Worm (Caenorhabditis elegans) whole organism, mixed stage, embryonic: ENCODE data around the gene pitr-1.

Experiments used
- blmp-1 ChIP-seq: fragments of 150-350 bp; optimal IDR thresholded peaks from 2 replicates; lab custom pipeline; 2014; ENCODE audit warnings: missing biosample characterization, missing genetic modification characterization
- ceh-43 ChIP-seq: fragments of 200-800 bp; sonication (Bioruptor generic); optimal IDR thresholded peaks from 2 replicates; lab custom pipeline; 2018; ENCODE audit warnings: mild to moderate bottlenecking, missing genetic modification characterization, moderate library complexity, missing compliant biosample characterization
- ces-1 ChIP-seq: fragments of 150-350 bp; optimal IDR thresholded peaks from 2 replicates; lab custom pipeline; 2014; ENCODE audit warnings: missing biosample characterization, missing genetic modification reagents, missing genetic modification characterization
- cnd-1 ChIP-seq: fragments of 200-800 bp; sonication (Bioruptor generic); optimal IDR thresholded peaks from 2 replicates; lab custom pipeline; 2018; ENCODE audit warnings: mild to moderate bottlenecking, missing genetic modification characterization, missing compliant biosample characterization
- elt-1 ChIP-seq: sonication (generic microtip); optimal IDR thresholded peaks from 2 replicates; lab custom pipeline; 2017; ENCODE audit warnings: missing genetic modification characterization, mild to moderate bottlenecking, missing compliant biosample characterization, antibody characterized with exemption, moderate library complexity, borderline replicate concordance; ENCODE audit not compliant: insufficient read depth
- elt-3 ChIP-seq: fragments of 150-350 bp; optimal IDR thresholded peaks from 2 replicates; lab custom pipeline; 2014; ENCODE audit warnings: missing biosample characterization, missing genetic modification characterization
- flh-1 ChIP-seq: fragments of 200-800 bp; sonication (Bioruptor generic); optimal IDR thresholded peaks from 2 replicates; lab custom pipeline; 2018; ENCODE audit warnings: mild to moderate bottlenecking, missing genetic modification characterization, moderate library complexity, missing compliant biosample characterization
- ham-2 ChIP-seq: fragments of 200-800 bp; sonication (Bioruptor generic); optimal IDR thresholded peaks from 2 replicates; lab custom pipeline; 2018; ENCODE audit warnings: mild to moderate bottlenecking, missing genetic modification characterization, missing compliant biosample characterization
- hlh-1 ChIP-seq: fragments of 150-350 bp; optimal IDR thresholded peaks from 2 replicates; lab custom pipeline; 2014; ENCODE audit warnings: missing biosample characterization, missing genetic modification reagents, missing genetic modification characterization
- lin-13 ChIP-seq: fragments of 150-350 bp; optimal IDR thresholded peaks from 2 replicates; lab custom pipeline; 2014; ENCODE audit warnings: missing biosample characterization, missing genetic modification characterization
- lin-32 ChIP-seq: fragments of 200-800 bp; sonication (Bioruptor generic); optimal IDR thresholded peaks from 2 replicates; lab custom pipeline; 2018; ENCODE audit warnings: mild to moderate bottlenecking, missing genetic modification characterization, missing compliant biosample characterization
- lsy-2 ChIP-seq: fragments of 150-350 bp; optimal IDR thresholded peaks from 2 replicates; lab custom pipeline; 2014; ENCODE audit warnings: missing biosample characterization, missing genetic modification characterization
- mab-5 ChIP-seq: fragments of 150-350 bp; optimal IDR thresholded peaks from 2 replicates; lab custom pipeline; 2014; ENCODE audit warnings: missing biosample characterization, missing genetic modification characterization
- mep-1 ChIP-seq: fragments of 150-350 bp; optimal IDR thresholded peaks from 2 replicates; lab custom pipeline; 2017; ENCODE audit warnings: missing biosample characterization, missing genetic modification reagents, missing genetic modification characterization, inconsistent platforms
- mls-2 ChIP-seq: sonication (generic microtip); optimal IDR thresholded peaks from 2 replicates; lab custom pipeline; 2016; ENCODE audit warnings: mild to moderate bottlenecking, missing genetic modification characterization, moderate library complexity, missing compliant biosample characterization
- nhr-237 ChIP-seq: fragments of 150-350 bp; optimal IDR thresholded peaks from 2 replicates; lab custom pipeline; 2014; ENCODE audit warnings: missing biosample characterization, missing genetic modification characterization
- nhr-76 ChIP-seq: sonication (generic microtip); optimal IDR thresholded peaks from 2 replicates; lab custom pipeline; 2017; ENCODE audit warnings: missing biosample characterization, missing genetic modification characterization
- pha-4 ChIP-seq: fragments of 150-350 bp; optimal IDR thresholded peaks from 2 replicates; lab custom pipeline; 2018; ENCODE audit warnings: missing biosample characterization, missing genetic modification reagents, missing genetic modification characterization
- sem-2 ChIP-seq: fragments of 200-800 bp; sonication (Bioruptor generic); optimal IDR thresholded peaks from 2 replicates; lab custom pipeline; 2018; ENCODE audit warnings: mild to moderate bottlenecking, missing genetic modification characterization, missing compliant biosample characterization
- snpc-4 ChIP-seq: fragments of 150-350 bp; optimal IDR thresholded peaks from 2 replicates; lab custom pipeline; 2014; ENCODE audit warnings: missing biosample characterization, missing genetic modification characterization
- sptf-1 ChIP-seq: sonication (generic microtip); optimal IDR thresholded peaks from 2 replicates; lab custom pipeline; 2017; ENCODE audit warnings: mild to moderate bottlenecking, missing genetic modification characterization, moderate library complexity, missing compliant biosample characterization
- tbx-8 ChIP-seq: fragments of 200-800 bp; sonication (Bioruptor generic); optimal IDR thresholded peaks from 2 replicates; lab custom pipeline; 2018; ENCODE audit warnings: mild to moderate bottlenecking, missing genetic modification characterization, moderate library complexity, missing compliant biosample characterization
- unc-120 ChIP-seq: sonication (generic microtip); optimal IDR thresholded peaks from 2 replicates; lab custom pipeline; 2017; ENCODE audit warnings: missing genetic modification characterization, missing compliant biosample characterization; ENCODE audit not compliant: poor library complexity, severe bottlenecking
- unc-62 ChIP-seq: fragments of 150-350 bp; optimal IDR thresholded peaks from 2 replicates; lab custom pipeline; 2014; ENCODE audit warnings: missing biosample characterization, missing genetic modification reagents, missing genetic modification characterization
- zip-8 ChIP-seq: fragments of 150-350 bp; optimal IDR thresholded peaks from 2 replicates; lab custom pipeline; 2014; ENCODE audit warnings: missing biosample characterization, missing genetic modification characterization
- ztf-11 ChIP-seq: fragments of 150-350 bp; optimal IDR thresholded peaks from 2 replicates; lab custom pipeline; 2014; ENCODE audit warnings: missing biosample characterization, missing genetic modification characterization

The pitr-1 gene

DNA sequence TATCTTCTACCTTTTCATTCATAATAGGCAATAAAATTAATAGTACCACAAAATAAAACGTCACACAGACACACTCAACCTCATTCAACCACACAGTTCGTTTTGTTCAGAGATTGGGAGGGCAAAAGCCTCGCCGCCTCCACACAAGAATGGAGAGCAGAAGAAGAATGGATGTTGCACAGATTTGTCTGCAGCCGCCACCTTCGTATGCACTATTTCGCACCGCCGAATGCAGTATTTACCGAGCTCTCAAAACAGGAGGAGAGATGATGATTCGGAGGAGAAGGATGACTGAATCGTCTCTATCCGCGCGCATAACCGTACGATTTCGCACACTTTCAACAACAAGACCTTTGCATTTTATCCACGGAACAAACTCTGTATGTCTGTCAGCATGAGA lies 3.6 kb downstream of the pitr-1 start:
- TF ChIP-seq cnd-1 (peak; percentile 18), snpc-4 (tag; lab: Kevin White, UChicago) (no peak), ham-2 (GFP tag; lab: Kevin White, UChicago) (no peak), zip-8 (no peak), elt-1 (tag; lab: Kevin White, UChicago) (no peak)
- TF ChIP-seq, all 35 proteins: peak for 1

DNA sequence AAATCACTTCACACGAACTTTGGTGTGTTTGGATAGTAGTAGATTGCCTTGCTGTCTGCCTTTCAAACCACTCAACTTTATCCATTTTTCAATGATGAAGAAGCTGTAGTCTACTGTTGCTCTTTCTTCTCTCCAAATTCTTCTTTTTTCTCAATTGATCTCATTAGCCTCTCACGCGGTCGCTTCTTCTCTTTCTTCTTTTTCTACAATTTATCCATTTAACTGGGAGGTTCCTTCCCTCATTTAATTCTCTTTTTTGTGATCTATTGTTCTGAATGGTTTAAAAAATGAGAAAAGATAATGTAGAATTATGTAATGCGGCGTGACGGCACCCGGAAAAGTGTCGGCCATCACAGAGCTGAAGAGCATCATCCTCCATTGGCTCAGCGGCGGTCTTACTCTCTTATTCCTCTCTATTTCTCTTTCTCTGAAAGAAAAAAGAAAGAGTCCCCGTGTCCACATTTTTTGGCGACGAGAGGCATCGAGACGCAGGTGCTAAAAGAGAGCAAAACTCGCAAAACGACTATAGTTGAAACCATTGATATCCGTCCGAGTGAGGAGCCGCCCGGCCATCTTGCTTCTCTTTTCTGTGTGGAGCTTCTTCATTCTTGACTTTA lies 6.7 kb downstream of the pitr-1 start:
- TF ChIP-seq unc-62 (GFP tag; lab: Kevin White, UChicago) (no peak), unc-120 (tag; lab: Kevin White, UChicago) (peak; percentile 52), mls-2 (peak; percentile 41), ces-1 (GFP tag; lab: Kevin White, UChicago) (peak; percentile 81)

ce11 chrIV:7402077-7402476 lies 8.2 kb downstream of the pitr-1 start:
- no peak for TF ChIP-seq lin-32 (GFP tag; lab: Kevin White, UChicago)
- TF ChIP-seq zip-8, result no peak
- TF ChIP-seq sptf-1 (tag; lab: Kevin White, UChicago), result peak; percentile 25
- peak; percentile 45 for TF ChIP-seq mep-1
- TF ChIP-seq unc-120 (tag; lab: Kevin White, UChicago), result peak; percentile 90
- peak; percentile 24 for TF ChIP-seq nhr-237 (tag; lab: Kevin White, UChicago)
- peak; percentile 65 for TF ChIP-seq mls-2
- peak; percentile 71 for TF ChIP-seq ces-1 (GFP tag; lab: Kevin White, UChicago)
- peak; percentile 19 for TF ChIP-seq lsy-2 (tag; lab: Kevin White, UChicago)
- TF ChIP-seq lin-13 (tag; lab: Kevin White, UChicago), result no peak

DNA sequence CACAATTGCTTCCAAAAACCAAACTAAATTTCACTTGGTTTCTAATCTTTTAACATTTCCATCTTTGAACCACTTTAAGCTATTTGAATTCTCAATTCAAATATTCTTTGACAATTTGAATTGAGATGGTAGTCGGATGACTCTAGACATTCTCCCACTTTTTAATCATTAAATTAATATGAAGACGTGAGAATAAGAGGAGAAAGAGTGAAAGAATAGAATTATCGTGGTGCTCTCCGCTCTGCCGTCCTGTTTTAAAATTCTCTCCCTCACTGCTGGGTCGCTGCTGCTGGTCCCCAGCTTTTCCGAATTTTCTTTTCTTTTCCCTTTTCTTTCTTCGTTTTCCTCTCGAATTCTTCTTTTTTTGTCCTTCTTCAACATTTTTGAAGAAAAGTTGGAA lies 9.5 kb downstream of the pitr-1 start:
- TF ChIP-seq ztf-11 (tag; lab: Kevin White, UChicago) (no peak), unc-62 (GFP tag; lab: Kevin White, UChicago) (no peak), elt-3 (tag; lab: Kevin White, UChicago) (no peak), nhr-76 (no peak), ham-2 (GFP tag; lab: Kevin White, UChicago) (no peak), ces-1 (GFP tag; lab: Kevin White, UChicago) (peak; percentile 74), ceh-43 (GFP tag; lab: Kevin White, UChicago) (no peak), sem-2 (GFP tag; lab: Kevin White, UChicago) (no peak)

DNA sequence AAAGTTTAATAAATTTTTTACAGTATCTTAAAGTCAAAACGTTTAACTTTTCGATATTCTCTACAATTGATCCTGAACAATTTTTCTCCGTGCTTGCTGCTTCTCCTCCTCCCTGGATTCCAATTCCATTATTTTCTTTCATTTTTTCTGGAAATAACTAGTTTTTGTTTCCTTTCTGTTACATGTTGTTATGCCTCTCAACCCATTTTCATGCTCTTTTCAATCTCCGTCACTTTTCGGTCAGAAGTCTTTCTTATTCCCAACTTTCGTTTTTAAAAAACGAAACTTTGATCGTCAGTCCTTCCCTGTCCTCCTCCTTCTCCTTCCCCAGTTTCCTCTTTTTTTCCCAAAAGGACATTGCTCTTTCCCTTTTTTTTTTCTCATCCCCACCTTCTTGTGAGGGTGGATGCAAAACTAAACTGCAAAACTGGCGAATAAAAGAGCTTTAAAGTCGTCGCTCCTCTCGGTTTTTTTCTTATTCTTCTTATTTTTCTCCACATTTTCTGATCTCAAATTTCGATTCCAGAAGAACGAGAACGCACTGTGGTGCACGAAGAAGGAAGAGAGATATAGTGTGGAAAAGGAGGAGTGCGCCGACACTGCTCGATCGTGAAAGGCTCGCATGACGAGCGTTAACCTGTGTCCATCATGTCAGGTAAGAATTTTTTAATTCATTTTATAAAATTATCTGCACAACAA lies 11.2 kb downstream of the pitr-1 start, which contains the start of the genes C48A7.16 and egl-19:
C48A7.16 (plus strand) TSS at position 544 of the 699 bp plus-strand sequence.
egl-19 (plus strand) TSS at position 649 of the 699 bp plus-strand sequence.
- TF ChIP-seq pha-4 (tag; lab: Kevin White, UChicago), result no peak

ce11 chrIV:7406690-7407089 lies 12.8 kb downstream of the pitr-1 start:
- TF ChIP-seq unc-120 (tag; lab: Kevin White, UChicago) (peak; percentile 19), unc-62 (GFP tag; lab: Kevin White, UChicago) (peak; percentile 6), hlh-1 (tag; lab: Kevin White, UChicago) (peak; percentile 62), tbx-8 (GFP tag; lab: Kevin White, UChicago) (no peak), zip-8 (no peak), ceh-43 (GFP tag; lab: Kevin White, UChicago) (no peak), mab-5 (tag; lab: Kevin White, UChicago) (no peak), mls-2 (no peak), blmp-1 (tag; lab: Kevin White, UChicago) (no peak), flh-1 (GFP tag; lab: Kevin White, UChicago) (no peak)
